Fruit fly (Drosophila melanogaster) whole organism, embryonic: ENCODE results near the gene Glg1.

Experiments used
- ATbp ChIP-seq: fragments of 200-800 bp; sonication (Bioruptor generic); optimal IDR thresholded peaks from 2 replicates; lab custom pipeline; 2017; ENCODE audit warnings: missing biosample characterization, mild to moderate bottlenecking, missing genetic modification characterization, missing genetic modification reagents
- Asciz ChIP-seq: fragments of 200-800 bp; sonication (Bioruptor generic); optimal IDR thresholded peaks from 2 replicates; lab custom pipeline; 2017; ENCODE audit warnings: missing biosample characterization, mild to moderate bottlenecking, missing genetic modification characterization, missing genetic modification reagents
- BtbVII ChIP-seq: fragments of 200-800 bp; sonication (Bioruptor generic); optimal IDR thresholded peaks from 3 replicates; lab custom pipeline; 2017; ENCODE audit warnings: missing biosample characterization, mild to moderate bottlenecking, missing genetic modification characterization
- C15 ChIP-seq: fragments of 200-800 bp; sonication (Bioruptor generic); IDR thresholded peaks from 3 replicates; pipeline ENCODE4 v1.3.6; 2022; ENCODE audit warnings: missing biosample characterization, missing genetic modification characterization
- CG1024 ChIP-seq: fragments of 200-800 bp; sonication (Bioruptor generic); IDR thresholded peaks from 2 replicates; pipeline ENCODE4 v1.3.6; 2022; ENCODE audit warnings: missing biosample characterization, missing genetic modification characterization
- CG11695 ChIP-seq: fragments of 200-800 bp; sonication (Bioruptor generic); IDR thresholded peaks from 3 replicates; pipeline ENCODE4 v1.3.6; 2022; ENCODE audit warnings: missing biosample characterization, missing genetic modification characterization
- CG14667 ChIP-seq: fragments of 200-800 bp; sonication (Bioruptor generic); IDR thresholded peaks from 2 replicates; pipeline ENCODE4 v1.3.6; 2022; ENCODE audit warnings: missing biosample characterization, missing genetic modification characterization
- CG15601 ChIP-seq: fragments of 200-800 bp; sonication (Bioruptor generic); optimal IDR thresholded peaks from 3 replicates; lab custom pipeline; 2019; ENCODE audit warnings: missing biosample characterization, mild to moderate bottlenecking, missing genetic modification characterization, moderate library complexity
- CG2889 ChIP-seq: fragments of 200-800 bp; sonication (Bioruptor generic); IDR thresholded peaks from 3 replicates; pipeline ENCODE4 v1.3.6; 2022; ENCODE audit warnings: missing biosample characterization, missing genetic modification characterization
- CG3163 ChIP-seq: fragments of 200-800 bp; sonication (Bioruptor generic); optimal IDR thresholded peaks from 3 replicates; lab custom pipeline; 2016; ENCODE audit warnings: missing biosample characterization, missing genetic modification characterization
- CG3847 ChIP-seq: fragments of 200-800 bp; sonication (Bioruptor generic); IDR thresholded peaks from 2 replicates; pipeline ENCODE4 v1.3.6; 2022; ENCODE audit warnings: missing biosample characterization, missing genetic modification characterization
- CG5180 ChIP-seq: fragments of 200-800 bp; sonication (Bioruptor generic); optimal IDR thresholded peaks from 3 replicates; lab custom pipeline; 2017; ENCODE audit warnings: missing biosample characterization, missing genetic modification characterization, mild to moderate bottlenecking, moderate library complexity, missing genetic modification reagents
- CG6654 ChIP-seq: fragments of 200-800 bp; sonication (Bioruptor generic); optimal IDR thresholded peaks from 2 replicates; lab custom pipeline; 2017; ENCODE audit warnings: missing biosample characterization, mild to moderate bottlenecking, missing genetic modification characterization
- CG7745 ChIP-seq: fragments of 200-800 bp; sonication (Bioruptor generic); optimal IDR thresholded peaks from 2 replicates; lab custom pipeline; 2018; ENCODE audit warnings: missing biosample characterization, mild to moderate bottlenecking, missing genetic modification characterization, moderate library complexity
- Chrac-16 ChIP-seq: fragments of 200-800 bp; sonication (Bioruptor generic); optimal IDR thresholded peaks from 3 replicates; lab custom pipeline; 2016; ENCODE audit warnings: missing biosample characterization, missing genetic modification characterization
- Doc2 ChIP-seq: fragments of 200-800 bp; sonication (Bioruptor generic); IDR thresholded peaks from 2 replicates; pipeline ENCODE4 v1.3.6; 2022; ENCODE audit warnings: missing biosample characterization, missing genetic modification characterization
- E2f1 ChIP-seq: fragments of 200-800 bp; sonication (Bioruptor generic); IDR thresholded peaks from 2 replicates; pipeline ENCODE4 v1.3.6; 2022; ENCODE audit warnings: missing biosample characterization, missing genetic modification characterization
- Fer3 ChIP-seq: fragments of 200-800 bp; sonication (Bioruptor generic); optimal IDR thresholded peaks from 2 replicates; lab custom pipeline; 2018; ENCODE audit warnings: missing biosample characterization, mild to moderate bottlenecking, missing genetic modification characterization, moderate library complexity
- GATAe ChIP-seq: fragments of 200-800 bp; sonication (Bioruptor generic); conservative IDR thresholded peaks from 2 replicates; pipeline ENCODE4 v1.3.6; 2022; ENCODE audit warnings: missing biosample characterization, missing genetic modification characterization
- MBD-R2 ChIP-seq: fragments of 200-800 bp; sonication (Bioruptor generic); IDR thresholded peaks from 2 replicates; pipeline ENCODE4 v1.3.6; 2022; ENCODE audit warnings: missing biosample characterization, missing genetic modification characterization
- NK7.1 ChIP-seq: fragments of 200-800 bp; sonication (Bioruptor generic); optimal IDR thresholded peaks from 3 replicates; lab custom pipeline; 2016; ENCODE audit warnings: missing biosample characterization, missing genetic modification characterization
- Nf-YB ChIP-seq: fragments of 200-800 bp; sonication (Bioruptor generic); optimal IDR thresholded peaks from 3 replicates; lab custom pipeline; 2019; ENCODE audit warnings: missing biosample characterization, mild to moderate bottlenecking, missing genetic modification characterization, moderate library complexity
- Nf-YC ChIP-seq: fragments of 200-800 bp; optimal IDR thresholded peaks from 3 replicates; lab custom pipeline; 2019; ENCODE audit warnings: missing biosample characterization, mild to moderate bottlenecking, missing genetic modification characterization, moderate library complexity
- Oli ChIP-seq: fragments of 200-800 bp; sonication (Bioruptor generic); optimal IDR thresholded peaks from 2 replicates; lab custom pipeline; 2018; ENCODE audit warnings: missing biosample characterization, mild to moderate bottlenecking, missing genetic modification characterization, moderate library complexity
- Sox102F ChIP-seq: fragments of 200-800 bp; sonication (Bioruptor generic); optimal IDR thresholded peaks from 2 replicates; lab custom pipeline; 2018; ENCODE audit warnings: missing biosample characterization, mild to moderate bottlenecking, missing genetic modification characterization, moderate library complexity
- Sry-δ ChIP-seq: fragments of 200-800 bp; sonication (Bioruptor generic); optimal IDR thresholded peaks from 2 replicates; lab custom pipeline; 2016; ENCODE audit warnings: missing biosample characterization, missing genetic modification characterization
- Xbp1 ChIP-seq: fragments of 200-800 bp; sonication (Bioruptor generic); optimal IDR thresholded peaks from 3 replicates; lab custom pipeline; 2016; ENCODE audit warnings: missing biosample characterization, mild to moderate bottlenecking, missing genetic modification characterization
- al ChIP-seq: fragments of 200-800 bp; sonication (Bioruptor generic); IDR thresholded peaks from 2 replicates; pipeline ENCODE4 v1.3.6; 2022; ENCODE audit warnings: missing biosample characterization, missing genetic modification characterization
- aop ChIP-seq: fragments of 200-800 bp; sonication (Bioruptor generic); IDR thresholded peaks from 2 replicates; pipeline ENCODE4 v1.3.6; 2022; ENCODE audit warnings: missing biosample characterization, missing genetic modification characterization
- ato ChIP-seq: fragments of 200-800 bp; sonication (Bioruptor generic); IDR thresholded peaks from 2 replicates; pipeline ENCODE4 v1.3.6; 2022; ENCODE audit warnings: missing biosample characterization, missing genetic modification characterization; ENCODE audit not compliant: partially characterized antibody
- bab2 ChIP-seq: fragments of 200-800 bp; sonication (Bioruptor generic); optimal IDR thresholded peaks from 2 replicates; lab custom pipeline; 2016; ENCODE audit warnings: missing biosample characterization, missing genetic modification characterization
- caup ChIP-seq: fragments of 200-800 bp; sonication (Bioruptor generic); optimal IDR thresholded peaks from 3 replicates; lab custom pipeline; 2017; ENCODE audit warnings: missing biosample characterization, mild to moderate bottlenecking, missing genetic modification characterization, moderate library complexity; ENCODE audit not compliant: severe bottlenecking
- cwo ChIP-seq: fragments of 200-800 bp; sonication (Bioruptor generic); optimal IDR thresholded peaks from 3 replicates; lab custom pipeline; 2017; ENCODE audit warnings: missing biosample characterization, missing genetic modification characterization, mild to moderate bottlenecking, moderate library complexity, missing genetic modification reagents
- dimm ChIP-seq: fragments of 200-800 bp; sonication (Bioruptor generic); IDR thresholded peaks from 2 replicates; pipeline ENCODE4 v1.3.6; 2022; ENCODE audit warnings: missing biosample characterization, missing genetic modification characterization
- dm ChIP-seq: fragments of 200-800 bp; sonication (Bioruptor generic); optimal IDR thresholded peaks from 3 replicates; lab custom pipeline; 2016; ENCODE audit warnings: missing biosample characterization, missing genetic modification characterization
- emc ChIP-seq: fragments of 200-800 bp; sonication (Bioruptor generic); optimal IDR thresholded peaks from 2 replicates; lab custom pipeline; 2016; ENCODE audit warnings: missing biosample characterization, missing genetic modification characterization
- ems ChIP-seq: fragments of 200-800 bp; sonication (Bioruptor generic); optimal IDR thresholded peaks from 3 replicates; lab custom pipeline; 2016; ENCODE audit warnings: missing biosample characterization, missing genetic modification characterization
- gcm2 ChIP-seq: fragments of 200-800 bp; sonication (Bioruptor generic); optimal IDR thresholded peaks from 2 replicates; lab custom pipeline; 2016; ENCODE audit warnings: missing biosample characterization, missing genetic modification characterization
- kay ChIP-seq: fragments of 200-800 bp; sonication (Bioruptor generic); optimal IDR thresholded peaks from 2 replicates; lab custom pipeline; 2016; ENCODE audit warnings: missing biosample characterization, missing genetic modification characterization
- lilli ChIP-seq: fragments of 200-800 bp; sonication (Bioruptor generic); optimal IDR thresholded peaks from 3 replicates; lab custom pipeline; 2016; ENCODE audit warnings: missing biosample characterization, missing genetic modification characterization
- lmd ChIP-seq: fragments of 200-800 bp; sonication (Bioruptor generic); IDR thresholded peaks from 2 replicates; pipeline ENCODE4 v1.3.6; 2022; ENCODE audit warnings: missing biosample characterization, missing genetic modification characterization
- pita ChIP-seq: fragments of 200-800 bp; sonication (Bioruptor generic); optimal IDR thresholded peaks from 2 replicates; lab custom pipeline; 2017; ENCODE audit warnings: missing biosample characterization, mild to moderate bottlenecking, missing genetic modification characterization
- pros ChIP-seq: fragments of 200-800 bp; sonication (Bioruptor generic); optimal IDR thresholded peaks from 3 replicates; lab custom pipeline; 2019; ENCODE audit warnings: missing biosample characterization, mild to moderate bottlenecking, missing genetic modification characterization, moderate library complexity
- psq ChIP-seq: fragments of 200-800 bp; sonication (Bioruptor generic); optimal IDR thresholded peaks from 2 replicates; lab custom pipeline; 2017; ENCODE audit warnings: missing biosample characterization, missing genetic modification characterization
- tx ChIP-seq: fragments of 200-800 bp; sonication (Bioruptor generic); optimal IDR thresholded peaks from 2 replicates; lab custom pipeline; 2016; ENCODE audit warnings: missing biosample characterization, missing genetic modification characterization
- wdn ChIP-seq: fragments of 200-800 bp; sonication (Bioruptor generic); IDR thresholded peaks from 2 replicates; pipeline ENCODE4 v1.3.6; 2022; ENCODE audit warnings: missing biosample characterization, missing genetic modification characterization
- wek ChIP-seq: fragments of 200-800 bp; sonication (Bioruptor generic); optimal IDR thresholded peaks from 3 replicates; lab custom pipeline; 2018; ENCODE audit warnings: missing biosample characterization, mild to moderate bottlenecking, missing genetic modification characterization, moderate library complexity
- zen ChIP-seq: fragments of 200-800 bp; sonication (Bioruptor generic); optimal IDR thresholded peaks from 3 replicates; lab custom pipeline; 2018; ENCODE audit warnings: missing biosample characterization, mild to moderate bottlenecking, missing genetic modification characterization, moderate library complexity
- zen2 ChIP-seq: fragments of 200-800 bp; sonication (Bioruptor generic); IDR thresholded peaks from 3 replicates; pipeline ENCODE4 v1.3.6; 2022; ENCODE audit warnings: missing biosample characterization, missing genetic modification characterization; ENCODE audit not compliant: partially characterized antibody
- zfh2 ChIP-seq: fragments of 200-800 bp; sonication (Bioruptor generic); optimal IDR thresholded peaks from 2 replicates; lab custom pipeline; 2016; ENCODE audit warnings: missing biosample characterization, missing genetic modification characterization

Glg1 gene

DNA sequence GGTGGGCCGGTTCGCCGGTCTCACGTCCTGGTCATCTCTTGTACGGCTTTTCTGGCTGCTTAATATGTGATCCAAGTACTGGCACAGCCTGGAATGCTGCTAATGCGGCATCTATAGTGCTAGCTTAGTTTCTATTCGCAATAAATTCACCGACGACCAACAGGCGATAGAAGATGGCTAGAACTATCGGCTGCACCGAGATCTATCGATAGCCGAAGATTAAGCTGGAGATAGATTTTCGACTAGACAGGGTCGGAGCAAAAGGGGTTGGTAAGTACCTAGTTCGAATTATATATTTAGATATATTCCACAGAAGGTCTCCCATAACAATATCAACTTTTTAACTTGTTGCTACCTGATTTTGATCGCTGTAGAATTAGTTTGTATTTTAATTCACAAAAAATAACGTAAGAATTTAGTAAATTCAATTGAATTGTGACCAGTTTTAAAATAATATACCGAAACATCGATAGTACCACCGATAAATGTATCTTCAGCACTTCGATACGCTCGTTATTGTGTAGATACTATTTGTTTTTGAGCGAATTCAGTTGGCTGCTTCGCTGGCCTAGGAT, at the start of gene Glg1, which contains the start of gene M6:
Gene Glg1, minus strand, starts transcription at position 185 of the 575 bp plus-strand sequence.
Gene M6, plus strand, starts transcription at position 499 of the 575 bp plus-strand sequence.
- 0 out of 2 replicates have a peak, but pooled peaks have one; percentile 17 for TF ChIP-seq aop (GFP tag; lab: Robert Waterston, UW)
- no peak for TF ChIP-seq pita (GFP tag; lab: Kevin White, UChicago)
- peak; percentile 40 for TF ChIP-seq caup (GFP tag; lab: Kevin White, UChicago)
- peak; percentile 73 for TF ChIP-seq CG3847 (GFP tag; lab: Robert Waterston, UW)
- peak; percentile 66 for TF ChIP-seq bab2
- no peak for TF ChIP-seq NK7.1
- TF ChIP-seq Fer3 (tag; lab: Kevin White, UChicago) = peak; percentile 17
- TF ChIP-seq Sox102F (GFP tag; lab: Kevin White, UChicago) = peak; percentile 60
- peak; percentile 72 for TF ChIP-seq zen
- no peak for TF ChIP-seq CG2889 (GFP tag; lab: Robert Waterston, UW)
- peak; percentile 89 for TF ChIP-seq ato (GFP tag; lab: Robert Waterston, UW)
- peak; percentile 39 for TF ChIP-seq Asciz (GFP tag; lab: Kevin White, UChicago)
- TF ChIP-seq Nf-YC (tag; lab: Kevin White, UChicago) = peak; percentile 64
- TF ChIP-seq Nf-YB = peak; percentile 33
- no peak for TF ChIP-seq GATAe (GFP tag; lab: Robert Waterston, UW)
- TF ChIP-seq Sry-δ = peak; percentile 86
- TF ChIP-seq ATbp (GFP tag; lab: Kevin White, UChicago) = peak; percentile 2
- TF ChIP-seq Xbp1 (GFP tag; lab: Kevin White, UChicago) = peak; percentile 75
- TF ChIP-seq CG11695 (GFP tag; lab: Robert Waterston, UW) = peak; percentile 54; the same call in 2 of the 3 replicates
- peak; percentile 3 for TF ChIP-seq emc (GFP tag; lab: Kevin White, UChicago)
- peak; percentile 53 for TF ChIP-seq Oli (tag; lab: Kevin White, UChicago)
- TF ChIP-seq kay = peak; percentile 46
- TF ChIP-seq lilli (GFP tag; lab: Kevin White, UChicago) = peak; percentile 81
- peak; percentile 42 for TF ChIP-seq dm (GFP tag; lab: Kevin White, UChicago)
- peak; percentile 59 for TF ChIP-seq ems (GFP tag; lab: Kevin White, UChicago)
- TF ChIP-seq Chrac-16 (GFP tag; lab: Kevin White, UChicago) = peak; percentile 62
- TF ChIP-seq wek (GFP tag; lab: Kevin White, UChicago) = no peak
- TF ChIP-seq wdn (GFP tag; lab: Robert Waterston, UW) = peak; percentile 48; the same call in 1 of the 2 replicates
- TF ChIP-seq cwo = peak; percentile 47
- peak; percentile 36 for TF ChIP-seq tx (GFP tag; lab: Kevin White, UChicago)
- TF ChIP-seq Doc2 (GFP tag; lab: Robert Waterston, UW) = no peak
- TF ChIP-seq dimm (GFP tag; lab: Robert Waterston, UW) = no peak
- peak; percentile 15; the same call in 1 of the 2 replicates for TF ChIP-seq CG14667 (GFP tag; lab: Robert Waterston, UW)
- TF ChIP-seq zen2 (GFP tag; lab: Robert Waterston, UW) = peak; percentile 74
- TF ChIP-seq al (GFP tag; lab: Robert Waterston, UW) = peak; percentile 46; the same call in 1 of the 2 replicates
- peak; percentile 33; the same call in 1 of the 2 replicates for TF ChIP-seq CG1024
- TF ChIP-seq pros (GFP tag; lab: Kevin White, UChicago) = no peak
- TF ChIP-seq gcm2 (GFP tag; lab: Kevin White, UChicago) = peak; percentile 13
- TF ChIP-seq CG3163 (GFP tag; lab: Kevin White, UChicago) = no peak
- TF ChIP-seq CG15601 (tag; lab: Kevin White, UChicago) = peak; percentile 56
- peak; percentile 73 for TF ChIP-seq MBD-R2 (GFP tag; lab: Robert Waterston, UW)
- TF ChIP-seq BtbVII (GFP tag; lab: Kevin White, UChicago) = no peak
- no peak for TF ChIP-seq CG7745 (tag; lab: Kevin White, UChicago)
- peak; percentile 19 for TF ChIP-seq psq (GFP tag; lab: Kevin White, UChicago)
- TF ChIP-seq lmd = peak; percentile 64
- peak; percentile 76 for TF ChIP-seq zfh2 (GFP tag; lab: Kevin White, UChicago)
- TF ChIP-seq CG6654 = no peak
- TF ChIP-seq C15 (GFP tag; lab: Robert Waterston, UW) = 0 out of 3 replicates have a peak, but pooled peaks have one; percentile 29
- 0 out of 2 replicates have a peak, but pooled peaks have one; percentile 21 for TF ChIP-seq E2f1 (GFP tag; lab: Robert Waterston, UW)
- no peak for TF ChIP-seq CG5180 (GFP tag; lab: Kevin White, UChicago)
